Fruit fly (Drosophila melanogaster) whole organism, embryonic: Measurements from ENCODE around the gene Polr1B.

ENCODE experiments used
- ATbp ChIP-seq: fragments of 200-800 bp; sonication (Bioruptor generic); optimal IDR thresholded peaks from 2 replicates; lab custom pipeline; 2017; ENCODE audit warnings: missing biosample characterization, mild to moderate bottlenecking, missing genetic modification characterization, missing genetic modification reagents
- C15 ChIP-seq: fragments of 200-800 bp; sonication (Bioruptor generic); IDR thresholded peaks from 3 replicates; pipeline ENCODE4 v1.3.6; 2022; ENCODE audit warnings: missing biosample characterization, missing genetic modification characterization
- CG11085 ChIP-seq: fragments of 200-800 bp; sonication (Bioruptor generic); IDR thresholded peaks from 2 replicates; pipeline ENCODE4 v1.3.6; 2022; ENCODE audit warnings: missing biosample characterization, missing genetic modification characterization
- CG11093 ChIP-seq: fragments of 200-800 bp; sonication (Bioruptor generic); IDR thresholded peaks from 3 replicates; pipeline ENCODE4 v1.3.6; 2022; ENCODE audit warnings: missing biosample characterization, missing genetic modification characterization
- CG11456 ChIP-seq: fragments of 200-800 bp; sonication (Bioruptor generic); IDR thresholded peaks from 3 replicates; pipeline ENCODE4 v1.3.6; 2022; ENCODE audit warnings: missing biosample characterization, missing genetic modification characterization
- CG12236 ChIP-seq: fragments of 200-800 bp; sonication (Bioruptor generic); optimal IDR thresholded peaks from 2 replicates; lab custom pipeline; 2016; ENCODE audit warnings: missing biosample characterization, missing genetic modification characterization
- CG12299 ChIP-seq: fragments of 200-800 bp; sonication (Bioruptor generic); optimal IDR thresholded peaks from 2 replicates; lab custom pipeline; 2018; ENCODE audit warnings: missing biosample characterization, mild to moderate bottlenecking, missing genetic modification characterization
- CG1233 ChIP-seq: fragments of 200-800 bp; sonication (Bioruptor generic); optimal IDR thresholded peaks from 4 replicates; lab custom pipeline; 2018; ENCODE audit warnings: missing biosample characterization, mild to moderate bottlenecking, missing genetic modification characterization
- CG12659 ChIP-seq: fragments of 200-800 bp; sonication (Bioruptor generic); optimal IDR thresholded peaks from 3 replicates; lab custom pipeline; 2017; ENCODE audit warnings: mild to moderate bottlenecking, missing biosample characterization, missing genetic modification reagents, missing genetic modification characterization
- CG13296 ChIP-seq: fragments of 200-800 bp; sonication (Bioruptor generic); optimal IDR thresholded peaks from 3 replicates; lab custom pipeline; 2018; ENCODE audit warnings: missing biosample characterization, mild to moderate bottlenecking, missing genetic modification characterization
- CG15011 ChIP-seq: fragments of 200-800 bp; sonication (Bioruptor generic); optimal IDR thresholded peaks from 3 replicates; lab custom pipeline; 2018; ENCODE audit warnings: missing biosample characterization, mild to moderate bottlenecking, missing genetic modification characterization
- CG1603 ChIP-seq: fragments of 200-800 bp; sonication (Bioruptor generic); optimal IDR thresholded peaks from 2 replicates; lab custom pipeline; 2019; ENCODE audit warnings: missing biosample characterization, mild to moderate bottlenecking, missing genetic modification characterization, moderate library complexity
- CG17328 ChIP-seq: fragments of 200-800 bp; sonication (Bioruptor generic); IDR thresholded peaks from 2 replicates; pipeline ENCODE4 v1.3.6; 2022; ENCODE audit warnings: missing biosample characterization, missing genetic modification characterization
- CG17359 ChIP-seq: fragments of 200-800 bp; sonication (Bioruptor generic); optimal IDR thresholded peaks from 3 replicates; lab custom pipeline; 2018; ENCODE audit warnings: missing biosample characterization, mild to moderate bottlenecking, missing genetic modification characterization, moderate library complexity
- CG18011 ChIP-seq: fragments of 200-800 bp; sonication (Bioruptor generic); optimal IDR thresholded peaks from 2 replicates; lab custom pipeline; 2017; ENCODE audit warnings: missing biosample characterization, missing genetic modification characterization, mild to moderate bottlenecking, moderate library complexity, missing genotype
- CG31441 ChIP-seq: fragments of 200-800 bp; sonication (Bioruptor generic); IDR thresholded peaks from 2 replicates; pipeline ENCODE4 v1.3.6; 2022; ENCODE audit warnings: missing biosample characterization, missing genetic modification characterization
- CG32532 ChIP-seq: fragments of 200-800 bp; sonication (Bioruptor generic); IDR thresholded peaks from 2 replicates; pipeline ENCODE4 v1.3.6; 2022; ENCODE audit warnings: missing biosample characterization, missing genetic modification characterization
- CG3995 ChIP-seq: fragments of 200-800 bp; sonication (Bioruptor generic); optimal IDR thresholded peaks from 3 replicates; lab custom pipeline; 2016; ENCODE audit warnings: missing biosample characterization, missing genetic modification characterization
- CG4617 ChIP-seq: fragments of 200-800 bp; sonication (Bioruptor generic); optimal IDR thresholded peaks from 3 replicates; lab custom pipeline; 2016; ENCODE audit warnings: missing biosample characterization, missing genetic modification characterization, borderline replicate concordance
- CG6254 ChIP-seq: fragments of 200-800 bp; sonication (Bioruptor generic); optimal IDR thresholded peaks from 3 replicates; lab custom pipeline; 2017; ENCODE audit warnings: mild to moderate bottlenecking, missing biosample characterization, missing genetic modification reagents, missing genetic modification characterization
- CG7987 ChIP-seq: fragments of 200-800 bp; sonication (Bioruptor generic); optimal IDR thresholded peaks from 2 replicates; lab custom pipeline; 2018; ENCODE audit warnings: missing biosample characterization, mild to moderate bottlenecking, missing genetic modification characterization, moderate library complexity
- CG8478 ChIP-seq: fragments of >200 bp; optimal IDR thresholded peaks from 2 replicates; lab custom pipeline; 2018
- CG8944 ChIP-seq: fragments of 200-800 bp; sonication (Bioruptor generic); optimal IDR thresholded peaks from 3 replicates; lab custom pipeline; 2016; ENCODE audit warnings: missing biosample characterization, missing genetic modification characterization
- CG9727 ChIP-seq: fragments of 200-800 bp; sonication (Bioruptor generic); optimal IDR thresholded peaks from 3 replicates; lab custom pipeline; 2017; ENCODE audit warnings: missing biosample characterization, mild to moderate bottlenecking, missing genetic modification characterization
- CG9817 ChIP-seq: fragments of 200-800 bp; sonication (Bioruptor generic); optimal IDR thresholded peaks from 2 replicates; lab custom pipeline; 2018; ENCODE audit warnings: missing biosample characterization, mild to moderate bottlenecking, missing genetic modification characterization, moderate library complexity
- Dbx ChIP-seq: fragments of 200-800 bp; sonication (Bioruptor generic); IDR thresholded peaks from 3 replicates; pipeline ENCODE4 v1.3.6; 2022; ENCODE audit warnings: missing biosample characterization, missing genetic modification characterization
- Dip2 ChIP-seq: fragments of 200-800 bp; sonication (Bioruptor generic); IDR thresholded peaks from 2 replicates; pipeline ENCODE4 v1.3.6; 2022; ENCODE audit warnings: missing biosample characterization, missing genetic modification characterization
- Fer3 ChIP-seq: fragments of 200-800 bp; sonication (Bioruptor generic); optimal IDR thresholded peaks from 2 replicates; lab custom pipeline; 2018; ENCODE audit warnings: missing biosample characterization, mild to moderate bottlenecking, missing genetic modification characterization, moderate library complexity
- Meics ChIP-seq: fragments of 200-800 bp; sonication (Bioruptor generic); optimal IDR thresholded peaks from 2 replicates; lab custom pipeline; 2017; ENCODE audit warnings: missing biosample characterization, mild to moderate bottlenecking, missing genetic modification characterization
- NC2β ChIP-seq: fragments of 200-800 bp; sonication (Bioruptor generic); optimal IDR thresholded peaks from 2 replicates; lab custom pipeline; 2016; ENCODE audit warnings: missing biosample characterization, missing genetic modification characterization
- PHDP ChIP-seq: fragments of 200-800 bp; sonication (Bioruptor generic); optimal IDR thresholded peaks from 3 replicates; lab custom pipeline; 2018; ENCODE audit warnings: missing biosample characterization, mild to moderate bottlenecking, missing genetic modification characterization, moderate library complexity
- Pdp1 ChIP-seq, 2 experiments: fragments of 200-800 bp; sonication (Bioruptor generic); optimal IDR thresholded peaks; 3 replicates each; lab custom pipeline; 2016; ENCODE audit warnings: missing biosample characterization in 2 of 2, missing genetic modification characterization in 2 of 2, mild to moderate bottlenecking in 1 of 2, moderate library complexity in 1 of 2
- Rfx ChIP-seq: fragments of 200-800 bp; sonication (Bioruptor generic); IDR thresholded peaks from 2 replicates; pipeline ENCODE4 v1.3.6; 2022; ENCODE audit warnings: missing biosample characterization, missing genetic modification characterization
- Sry-β ChIP-seq: fragments of 200-800 bp; sonication (Bioruptor generic); optimal IDR thresholded peaks from 2 replicates; lab custom pipeline; 2018; ENCODE audit warnings: missing biosample characterization, mild to moderate bottlenecking, missing genetic modification characterization, moderate library complexity
- Sry-δ ChIP-seq: fragments of 200-800 bp; sonication (Bioruptor generic); optimal IDR thresholded peaks from 2 replicates; lab custom pipeline; 2016; ENCODE audit warnings: missing biosample characterization, missing genetic modification characterization
- Vsx1 ChIP-seq: fragments of 200-800 bp; sonication (Bioruptor generic); optimal IDR thresholded peaks from 2 replicates; lab custom pipeline; 2017; ENCODE audit warnings: missing biosample characterization, mild to moderate bottlenecking, missing genetic modification characterization, missing genetic modification reagents
- bcd ChIP-seq: fragments of 200-800 bp; sonication (Bioruptor generic); optimal IDR thresholded peaks from 2 replicates; lab custom pipeline; 2017; ENCODE audit warnings: missing biosample characterization, mild to moderate bottlenecking, missing genetic modification characterization
- bsh ChIP-seq, 2 experiments: fragments of 200-800 bp; sonication (Bioruptor generic); optimal IDR thresholded peaks; 2 replicates each; lab custom pipeline; 2017 to 2018; ENCODE audit warnings: mild to moderate bottlenecking in 2 of 2, missing biosample characterization in 2 of 2, missing genetic modification characterization in 2 of 2, moderate library complexity in 1 of 2
- dpn ChIP-seq, 2 experiments: fragments of 200-800 bp; sonication (Bioruptor generic); optimal IDR thresholded peaks; 3 replicates each; lab custom pipeline; 2016; ENCODE audit warnings: missing biosample characterization in 2 of 2, missing genetic modification characterization in 2 of 2
- gce ChIP-seq: fragments of 200-800 bp; sonication (Bioruptor generic); IDR thresholded peaks from 3 replicates; pipeline ENCODE4 v1.3.6; 2022; ENCODE audit warnings: missing biosample characterization, missing genetic modification characterization
- gem ChIP-seq: fragments of 200-800 bp; sonication (Bioruptor generic); optimal IDR thresholded peaks from 2 replicates; lab custom pipeline; 2019; ENCODE audit warnings: missing biosample characterization, mild to moderate bottlenecking, missing genetic modification characterization, moderate library complexity
- grn ChIP-seq: fragments of 200-800 bp; sonication (Bioruptor generic); optimal IDR thresholded peaks from 3 replicates; lab custom pipeline; 2017; ENCODE audit warnings: missing biosample characterization, missing genetic modification characterization
- gsb ChIP-seq: fragments of 200-800 bp; sonication (Bioruptor generic); IDR thresholded peaks from 2 replicates; pipeline ENCODE4 v1.3.6; 2022; ENCODE audit warnings: missing biosample characterization, missing genetic modification characterization
- ken ChIP-seq: fragments of 200-800 bp; sonication (Bioruptor generic); IDR thresholded peaks from 3 replicates; pipeline ENCODE4 v1.3.6; 2022; ENCODE audit warnings: missing biosample characterization, missing genetic modification characterization
- lmd ChIP-seq: fragments of 200-800 bp; sonication (Bioruptor generic); IDR thresholded peaks from 2 replicates; pipeline ENCODE4 v1.3.6; 2022; ENCODE audit warnings: missing biosample characterization, missing genetic modification characterization
- lov ChIP-seq, 2 experiments: fragments of 200-800 bp in 1 of 2; fragments of >200 bp in 1 of 2; sonication (Bioruptor generic) in 1 of 2; IDR thresholded peaks in 1 of 2; optimal IDR thresholded peaks in 1 of 2; 2 replicates in 1 of 2; 3 replicates in 1 of 2; pipeline versions ENCODE4 v1.3.6 to Lab custom; 2017 to 2022; ENCODE audit warnings: missing biosample characterization in 1 of 2, missing genetic modification characterization in 1 of 2
- unc-4 ChIP-seq: fragments of 200-800 bp; sonication (Bioruptor generic); IDR thresholded peaks from 2 replicates; pipeline ENCODE4 v1.3.6; 2022; ENCODE audit warnings: missing biosample characterization, missing genetic modification characterization; ENCODE audit not compliant: partially characterized antibody
- unpg ChIP-seq: fragments of 200-800 bp; sonication (Bioruptor generic); optimal IDR thresholded peaks from 3 replicates; lab custom pipeline; 2018; ENCODE audit warnings: missing biosample characterization, mild to moderate bottlenecking, missing genetic modification characterization, moderate library complexity

The Polr1B gene

DNA sequence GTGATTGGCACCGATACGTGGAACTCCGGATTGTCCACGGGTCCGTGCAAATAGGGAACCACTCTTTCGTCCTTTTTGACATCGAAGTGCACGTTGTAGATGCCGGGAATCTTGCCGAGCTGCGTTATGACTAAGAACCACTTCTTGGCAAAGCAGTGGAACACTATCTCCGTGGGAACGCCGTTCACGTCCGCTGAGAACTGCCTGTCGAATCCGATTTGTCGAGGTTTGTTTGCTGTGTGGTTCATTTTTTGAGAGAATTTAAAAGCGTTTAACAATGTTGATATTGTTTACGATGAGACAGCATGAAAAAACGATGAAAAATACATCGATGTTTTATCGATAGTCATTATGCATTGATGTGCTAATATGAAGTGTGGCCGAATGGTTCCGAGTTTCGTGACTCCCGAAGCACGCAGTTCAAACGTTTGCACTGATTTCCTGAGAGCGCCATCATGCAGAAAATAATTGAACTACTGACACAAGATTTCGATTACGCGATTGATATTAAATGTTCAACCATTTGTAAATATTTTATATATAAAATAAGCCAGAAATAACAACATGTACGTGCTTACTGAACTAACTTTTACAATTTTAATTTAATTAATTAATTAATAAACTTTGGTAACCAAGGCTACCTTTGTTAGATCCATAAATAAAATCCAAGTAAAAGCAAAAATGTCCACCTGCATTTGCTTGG, 17.2 kb downstream of the Polr1B start, which contains the start of the genes CG11885 and CG13692 (continued):
- no peak for TF ChIP-seq Vsx1
- TF ChIP-seq CG6254: peak; percentile 20
- no peak for TF ChIP-seq CG11093 (GFP tag; lab: Robert Waterston, UW)
- TF ChIP-seq CG12236 (GFP tag; lab: Kevin White, UChicago): no peak
- no peak for TF ChIP-seq gsb (GFP tag; lab: Robert Waterston, UW)
- TF ChIP-seq CG12299: peak; percentile 31
- TF ChIP-seq CG11456 (GFP tag; lab: Robert Waterston, UW): peak; percentile 36; the same call in 2 of the 3 replicates
- TF ChIP-seq CG3995 (GFP tag; lab: Kevin White, UChicago): peak; percentile 91
- TF ChIP-seq lov (optimal IDR thresholded peaks at IDR 0.05; lab: Kevin White, UChicago): no peak
- TF ChIP-seq lov (GFP tag; IDR thresholded peaks at IDR 0.05; lab: Robert Waterston, UW): 0 out of 3 replicates have a peak, but pooled peaks have one; percentile 51
- peak; percentile 23 for TF ChIP-seq unpg
- TF ChIP-seq CG31441 (GFP tag; lab: Robert Waterston, UW): peak; percentile 37; the same call in 1 of the 2 replicates
- no peak for TF ChIP-seq gce
- no peak for TF ChIP-seq CG8478 (lab: Kevin White, UChicago)
- peak; percentile 38 for TF ChIP-seq Sry-β (GFP tag; lab: Kevin White, UChicago)
- peak; percentile 75 for TF ChIP-seq CG7987 (GFP tag; lab: Kevin White, UChicago)
- peak; percentile 39; the same call in 1 of the 2 replicates for TF ChIP-seq CG32532
- TF ChIP-seq unc-4 (GFP tag; lab: Robert Waterston, UW): peak; percentile 99
- TF ChIP-seq CG18011 (GFP tag; lab: Kevin White, UChicago): peak; percentile 20
- TF ChIP-seq gem (tag; lab: Kevin White, UChicago): peak; percentile 31
- TF ChIP-seq CG8944 (GFP tag; lab: Kevin White, UChicago): no peak
- TF ChIP-seq lmd (GFP tag; lab: Robert Waterston, UW): no peak; the same call in 1 of the 2 replicates
- peak; percentile 58 for TF ChIP-seq NC2β (GFP tag; lab: Kevin White, UChicago)
- TF ChIP-seq CG9817 (tag; lab: Kevin White, UChicago): peak; percentile 58
- peak; percentile 72 for TF ChIP-seq CG4617 (GFP tag; lab: Kevin White, UChicago)
- TF ChIP-seq bsh (GFP tag; optimal IDR thresholded peaks at IDR 0.05; lab: Kevin White, UChicago): peak in 1 of 2 experiments; percentile 25
- TF ChIP-seq Pdp1 (GFP tag; optimal IDR thresholded peaks at IDR 0.05; lab: Kevin White, UChicago): peak; percentile 7 to 98
- TF ChIP-seq bcd (GFP tag; lab: Kevin White, UChicago): peak; percentile 24
- peak; percentile 88 for TF ChIP-seq Sry-δ (GFP tag; lab: Kevin White, UChicago)
- TF ChIP-seq grn: peak; percentile 84
- TF ChIP-seq CG13296 (GFP tag; lab: Kevin White, UChicago): peak; percentile 30
- TF ChIP-seq CG1603: peak; percentile 90
- no peak for TF ChIP-seq Dip2 (GFP tag; lab: Robert Waterston, UW)
- TF ChIP-seq CG1233 (GFP tag; lab: Kevin White, UChicago): peak; percentile 25
- peak; percentile 88 for TF ChIP-seq CG12659
- TF ChIP-seq PHDP (tag; lab: Kevin White, UChicago): peak; percentile 58
- TF ChIP-seq CG17359 (tag; lab: Kevin White, UChicago): peak; percentile 16
- TF ChIP-seq dpn (GFP tag; optimal IDR thresholded peaks at IDR 0.05; lab: Kevin White, UChicago): peak; percentile 37 to 39
- TF ChIP-seq CG11085 (GFP tag; lab: Robert Waterston, UW): no peak
- peak; percentile 73 for TF ChIP-seq Dbx (GFP tag; lab: Robert Waterston, UW)
- TF ChIP-seq ATbp: no peak
- peak; percentile 40 for TF ChIP-seq Meics (GFP tag; lab: Kevin White, UChicago)
- peak; percentile 74 for TF ChIP-seq Rfx (GFP tag; lab: Robert Waterston, UW)
- TF ChIP-seq Fer3 (tag; lab: Kevin White, UChicago): peak; percentile 34
- no peak for TF ChIP-seq C15 (GFP tag; lab: Robert Waterston, UW)
- TF ChIP-seq ken (GFP tag; lab: Robert Waterston, UW): peak; percentile 51; the same call in 2 of the 3 replicates
- peak; percentile 11 for TF ChIP-seq CG9727 (GFP tag; lab: Kevin White, UChicago)
- TF ChIP-seq CG17328: 0 out of 2 replicates have a peak, but pooled peaks have one; percentile 15
- TF ChIP-seq CG15011 (GFP tag; lab: Kevin White, UChicago): no peak
